Fruit fly (Drosophila melanogaster): Measurements from ENCODE around the gene CG9886.

DNA sequence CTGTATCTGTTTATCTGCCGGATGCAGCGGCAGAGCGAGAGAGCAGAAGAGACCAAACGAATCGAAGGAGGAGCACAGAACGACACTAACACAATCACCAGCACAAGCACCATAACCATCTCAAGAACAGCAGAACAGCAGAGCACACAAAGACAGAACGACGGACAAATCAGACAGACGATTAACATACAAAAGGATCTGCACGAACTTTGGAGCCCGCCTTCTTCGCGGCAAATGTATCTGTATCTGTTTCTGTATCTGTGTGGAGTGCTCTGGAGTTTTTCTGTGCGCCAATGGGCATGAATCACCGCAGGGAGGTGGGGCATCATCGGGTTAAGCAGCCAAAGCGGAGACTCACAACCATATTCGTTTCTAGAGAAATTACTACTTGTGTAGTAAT is 27.9 kb downstream of the CG9886 start:
- TF ChIP-seq CG9705 (GFP tag; optimal IDR thresholded peaks at IDR 0.05) (no peak), Rel (GFP tag; optimal IDR thresholded peaks at IDR 0.05) (no peak), Rel (tag; optimal IDR thresholded peaks at IDR 0.05) (no peak), jim (GFP tag; optimal IDR thresholded peaks at IDR 0.05) (no peak), fru (GFP tag; optimal IDR thresholded peaks at IDR 0.05) (no peak), psq (GFP tag; optimal IDR thresholded peaks at IDR 0.05) (no peak), Vsx2 (GFP tag; optimal IDR thresholded peaks at IDR 0.05; ENCODE audit: partially characterized antibody) (peak; percentile 1), Myc (optimal IDR thresholded peaks at IDR 0.05) (no peak), Mio (GFP tag; optimal IDR thresholded peaks at IDR 0.05) (no peak)

All from whole organism, wandering third instar larva.